Fruit fly (Drosophila melanogaster) whole organism, prepupa: ENCODE data around the gene Idh.

Experiments used
- Blimp-1 ChIP-seq: fragments of 200-800 bp; sonication (Bioruptor generic); optimal IDR thresholded peaks from 3 replicates; lab custom pipeline; 2017; ENCODE audit warnings: missing biosample characterization, missing genetic modification characterization, mild to moderate bottlenecking, moderate library complexity, missing genetic modification reagents
- CG10631 ChIP-seq: fragments of 200-800 bp; sonication (Bioruptor generic); optimal IDR thresholded peaks from 2 replicates; lab custom pipeline; 2016; ENCODE audit warnings: missing biosample characterization, missing genetic modification characterization
- CG10669 ChIP-seq: fragments of 200-800 bp; sonication (Bioruptor generic); optimal IDR thresholded peaks from 3 replicates; lab custom pipeline; 2018; ENCODE audit warnings: missing biosample characterization, mild to moderate bottlenecking, missing genetic modification characterization, moderate library complexity
- CG11762 ChIP-seq: fragments of 200-800 bp; sonication (Bioruptor generic); optimal IDR thresholded peaks from 3 replicates; lab custom pipeline; 2016; ENCODE audit warnings: missing biosample characterization, missing genetic modification characterization; ENCODE audit not compliant: insufficient read depth
- CG1621 ChIP-seq: fragments of 200-800 bp; sonication (Bioruptor generic); optimal IDR thresholded peaks from 3 replicates; lab custom pipeline; 2018; ENCODE audit warnings: missing biosample characterization, mild to moderate bottlenecking, missing genetic modification characterization
- CG16779 ChIP-seq: fragments of 200-800 bp; sonication (Bioruptor generic); optimal IDR thresholded peaks from 3 replicates; lab custom pipeline; 2017; ENCODE audit warnings: missing biosample characterization, mild to moderate bottlenecking, missing genetic modification characterization
- CG34406 ChIP-seq: fragments of 200-800 bp; sonication (Bioruptor generic); optimal IDR thresholded peaks from 3 replicates; lab custom pipeline; 2016; ENCODE audit warnings: missing biosample characterization, missing genetic modification characterization
- CG3919 ChIP-seq: fragments of 200-800 bp; sonication (Bioruptor generic); optimal IDR thresholded peaks from 3 replicates; lab custom pipeline; 2016; ENCODE audit warnings: missing biosample characterization, missing genetic modification characterization
- CG4318 ChIP-seq: fragments of 200-800 bp; sonication (Bioruptor generic); optimal IDR thresholded peaks from 3 replicates; lab custom pipeline; 2017; ENCODE audit warnings: missing biosample characterization, mild to moderate bottlenecking, missing genetic modification characterization
- CG6163 ChIP-seq: fragments of 200-800 bp; sonication (Bioruptor generic); IDR thresholded peaks from 3 replicates; pipeline ENCODE4 v1.3.6; 2022; ENCODE audit warnings: missing biosample characterization, missing genetic modification characterization
- CG6792 ChIP-seq: fragments of 200-800 bp; sonication (Bioruptor generic); optimal IDR thresholded peaks from 3 replicates; lab custom pipeline; 2016; ENCODE audit warnings: missing biosample characterization, missing genetic modification characterization
- CG6808 ChIP-seq: fragments of 200-800 bp; sonication (Bioruptor generic); optimal IDR thresholded peaks from 3 replicates; lab custom pipeline; 2017; ENCODE audit warnings: missing biosample characterization, missing genetic modification characterization, mild to moderate bottlenecking, moderate library complexity, missing genetic modification reagents
- CG8119 ChIP-seq: fragments of 200-800 bp; sonication (Bioruptor generic); IDR thresholded peaks from 3 replicates; pipeline ENCODE4 v1.3.6; 2022; ENCODE audit warnings: missing biosample characterization, missing genetic modification characterization
- CG8319 ChIP-seq: fragments of 200-800 bp; sonication (Bioruptor generic); optimal IDR thresholded peaks from 3 replicates; lab custom pipeline; 2016; ENCODE audit warnings: missing biosample characterization, missing genetic modification characterization
- CG8632 ChIP-seq: fragments of 200-800 bp; sonication (Bioruptor generic); optimal IDR thresholded peaks from 3 replicates; lab custom pipeline; 2016; ENCODE audit warnings: missing biosample characterization, missing genetic modification characterization
- Eip78C ChIP-seq: fragments of 200-800 bp; sonication (Bioruptor generic); peaks from one replicate; lab custom pipeline; 2016; ENCODE audit warnings: missing biosample characterization, missing genetic modification characterization
- Eip93F ChIP-seq: fragments of 200-800 bp; sonication (Bioruptor generic); optimal IDR thresholded peaks from 2 replicates; lab custom pipeline; 2016; ENCODE audit warnings: missing biosample characterization, mild to moderate bottlenecking, missing genetic modification characterization
- Ets21C ChIP-seq: fragments of 200-800 bp; sonication (Bioruptor generic); optimal IDR thresholded peaks from 3 replicates; lab custom pipeline; 2016; ENCODE audit warnings: missing biosample characterization, missing genetic modification characterization
- Ets96B ChIP-seq: fragments of 200-800 bp; optimal IDR thresholded peaks from 2 replicates; lab custom pipeline; 2019; ENCODE audit warnings: missing biosample characterization, mild to moderate bottlenecking, missing genetic modification characterization, moderate library complexity
- Hr38 ChIP-seq: sonication (Bioruptor generic); optimal IDR thresholded peaks from 2 replicates; lab custom pipeline; 2016; ENCODE audit warnings: missing biosample characterization, missing genetic modification characterization
- Hr39 ChIP-seq: fragments of 200-800 bp; sonication (Bioruptor generic); optimal IDR thresholded peaks from 2 replicates; lab custom pipeline; 2016; ENCODE audit warnings: missing biosample characterization, missing genetic modification characterization
- Hr4 ChIP-seq: fragments of 200-800 bp; sonication (Bioruptor generic); optimal IDR thresholded peaks from 3 replicates; lab custom pipeline; 2016; ENCODE audit warnings: missing biosample characterization, missing genetic modification characterization
- OdsH ChIP-seq: fragments of 200-800 bp; sonication (Bioruptor generic); optimal IDR thresholded peaks from 3 replicates; lab custom pipeline; 2016; ENCODE audit warnings: missing biosample characterization, missing genetic modification characterization
- Smox ChIP-seq: fragments of 200-800 bp; sonication (Bioruptor generic); optimal IDR thresholded peaks from 3 replicates; lab custom pipeline; 2016; ENCODE audit warnings: missing biosample characterization, missing genetic modification characterization
- Sox102F ChIP-seq: fragments of 200-800 bp; sonication (Bioruptor generic); optimal IDR thresholded peaks from 2 replicates; lab custom pipeline; 2016; ENCODE audit warnings: missing biosample characterization, mild to moderate bottlenecking, missing genetic modification characterization
- Sox15 ChIP-seq: fragments of 200-800 bp; sonication (Bioruptor generic); optimal IDR thresholded peaks from 3 replicates; lab custom pipeline; 2016; ENCODE audit warnings: missing biosample characterization, missing genetic modification characterization
- achi ChIP-seq: fragments of 200-800 bp; sonication (Bioruptor generic); optimal IDR thresholded peaks from 3 replicates; lab custom pipeline; 2016; ENCODE audit warnings: missing biosample characterization, missing genetic modification characterization
- acj6 ChIP-seq: fragments of 200-800 bp; sonication (Bioruptor generic); optimal IDR thresholded peaks from 3 replicates; lab custom pipeline; 2016; ENCODE audit warnings: missing biosample characterization, missing genetic modification characterization
- eg ChIP-seq: fragments of 200-800 bp; sonication (Bioruptor generic); IDR thresholded peaks from 3 replicates; pipeline ENCODE4 v1.3.6; 2022; ENCODE audit warnings: missing biosample characterization, missing genetic modification characterization
- esn ChIP-seq: fragments of 200-800 bp; sonication (Bioruptor generic); optimal IDR thresholded peaks from 2 replicates; lab custom pipeline; 2016; ENCODE audit warnings: missing biosample characterization, mild to moderate bottlenecking, missing genetic modification characterization, moderate library complexity
- fd59A ChIP-seq: fragments of 200-800 bp; sonication (Bioruptor generic); optimal IDR thresholded peaks from 2 replicates; lab custom pipeline; 2017; ENCODE audit warnings: missing biosample characterization, mild to moderate bottlenecking, missing genetic modification characterization, missing genetic modification reagents
- fd85E ChIP-seq: fragments of 200-800 bp; sonication (Bioruptor generic); optimal IDR thresholded peaks from 3 replicates; lab custom pipeline; 2016; ENCODE audit warnings: missing biosample characterization, missing genetic modification characterization
- fkh ChIP-seq: fragments of 200-800 bp; sonication (Bioruptor generic); optimal IDR thresholded peaks from 3 replicates; lab custom pipeline; 2017; ENCODE audit warnings: missing biosample characterization, mild to moderate bottlenecking, missing genetic modification characterization, moderate library complexity
- lz ChIP-seq: fragments of 200-800 bp; sonication (Bioruptor generic); optimal IDR thresholded peaks from 3 replicates; lab custom pipeline; 2016; ENCODE audit warnings: missing biosample characterization, missing genetic modification characterization
- pdm3 ChIP-seq: fragments of 200-800 bp; sonication (Bioruptor generic); optimal IDR thresholded peaks from 3 replicates; lab custom pipeline; 2016; ENCODE audit warnings: missing biosample characterization, missing genetic modification characterization
- salr ChIP-seq, 2 experiments: fragments of 200-800 bp; sonication (Bioruptor generic); optimal IDR thresholded peaks; 3 replicates each; lab custom pipeline; 2016 to 2018; ENCODE audit warnings: missing biosample characterization in 2 of 2, missing genetic modification characterization in 2 of 2, mild to moderate bottlenecking in 1 of 2
- spab ChIP-seq: fragments of 200-800 bp; sonication (Bioruptor generic); optimal IDR thresholded peaks from 2 replicates; lab custom pipeline; 2017; ENCODE audit warnings: missing biosample characterization, mild to moderate bottlenecking, missing genetic modification characterization, missing genetic modification reagents
- ss ChIP-seq, 2 experiments: fragments of 200-800 bp; sonication (Bioruptor generic); optimal IDR thresholded peaks; 2 replicates in 1 of 2; 3 replicates in 1 of 2; lab custom pipeline; 2017 to 2018; ENCODE audit warnings: mild to moderate bottlenecking in 2 of 2, missing biosample characterization in 2 of 2, missing genetic modification characterization in 2 of 2, moderate library complexity in 1 of 2
- svp ChIP-seq: fragments of 200-800 bp; sonication (Bioruptor generic); peaks from one replicate; lab custom pipeline; 2016; ENCODE audit warnings: missing biosample characterization, missing genetic modification characterization
- topi ChIP-seq: fragments of 200-800 bp; sonication (Bioruptor generic); optimal IDR thresholded peaks from 3 replicates; lab custom pipeline; 2016; ENCODE audit warnings: missing biosample characterization, missing genetic modification characterization
- vri ChIP-seq: fragments of 200-800 bp; sonication (Bioruptor generic); optimal IDR thresholded peaks from 3 replicates; lab custom pipeline; 2016; ENCODE audit warnings: missing biosample characterization, mild to moderate bottlenecking, missing genetic modification characterization

Idh gene

dm6 chr3L:8360063-8360642 is 553 bp downstream of the Idh start (continued):
- TF ChIP-seq CG10669 (peak; percentile 59), ss (GFP tag; optimal IDR thresholded peaks at IDR 0.05; lab: Kevin White, UChicago) (peak; percentile 78 to 89), vri (GFP tag; lab: Kevin White, UChicago) (no peak), Ets21C (GFP tag; lab: Kevin White, UChicago) (no peak), CG6163 (GFP tag; lab: Robert Waterston, UW) (peak; percentile 33; the same call in 2 of the 3 replicates), salr (GFP tag; optimal IDR thresholded peaks at IDR 0.05; lab: Kevin White, UChicago) (peak; percentile 39 to 51), Sox15 (GFP tag; lab: Kevin White, UChicago) (no peak), OdsH (GFP tag; lab: Kevin White, UChicago) (no peak), esn (GFP tag; lab: Kevin White, UChicago) (no peak), Sox102F (GFP tag; lab: Kevin White, UChicago) (no peak), Ets96B (tag; lab: Kevin White, UChicago) (peak; percentile 47), Eip93F (GFP tag; lab: Kevin White, UChicago) (peak; percentile 44), CG3919 (no peak), Blimp-1 (GFP tag; lab: Kevin White, UChicago) (no peak), fd85E (no peak), svp (GFP tag; lab: Kevin White, UChicago) (no peak), CG10631 (GFP tag; lab: Kevin White, UChicago) (no peak), achi (GFP tag; lab: Kevin White, UChicago) (no peak), fd59A (peak; percentile 10), CG6792 (no peak), Smox (GFP tag; lab: Kevin White, UChicago) (no peak), CG4318 (no peak), CG16779 (tag; lab: Kevin White, UChicago) (peak; percentile 6), Hr39 (no peak), Hr4 (GFP tag; lab: Kevin White, UChicago) (no peak), spab (peak; percentile 66), lz (GFP tag; lab: Kevin White, UChicago) (no peak), pdm3 (GFP tag; lab: Kevin White, UChicago) (no peak), Hr38 (no peak), CG34406 (no peak), topi (GFP tag; lab: Kevin White, UChicago) (no peak), CG1621 (tag; lab: Kevin White, UChicago) (peak; percentile 48), acj6 (GFP tag; lab: Kevin White, UChicago) (no peak)
- TF ChIP-seq, all 60 proteins: peak for 21

DNA sequence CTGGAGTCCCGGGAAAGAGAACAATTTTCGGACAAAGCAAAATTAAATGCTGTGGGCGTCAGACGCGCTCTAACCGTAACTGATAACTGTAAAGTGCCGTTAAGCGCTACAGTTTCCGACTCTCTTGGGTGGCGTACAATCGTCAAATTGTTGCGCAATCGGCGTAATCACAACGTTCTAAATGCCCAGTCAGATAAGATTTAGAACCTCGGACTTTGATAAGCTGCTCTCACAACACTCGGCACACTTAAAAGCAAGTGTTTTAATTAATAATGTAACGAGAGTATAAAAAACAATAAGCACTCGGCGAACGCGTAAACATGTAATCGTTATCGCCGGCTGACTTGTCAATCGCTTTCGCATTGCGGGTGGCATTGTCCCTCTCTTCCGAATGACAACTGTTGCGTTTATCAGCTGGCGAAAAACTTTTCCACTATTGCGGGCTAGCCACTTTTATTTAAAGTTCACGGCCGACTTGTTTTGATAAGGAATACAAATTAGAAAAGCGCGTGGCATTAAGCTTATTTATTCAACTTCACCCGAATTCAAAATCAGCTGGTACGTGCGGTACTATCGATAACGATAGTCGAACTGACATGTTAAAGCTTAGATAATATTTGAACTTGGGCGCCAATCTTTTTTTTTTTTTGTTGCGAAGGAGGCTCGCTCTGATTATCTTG is 1.8 kb downstream of the Idh start:
- TF ChIP-seq pdm3 (GFP tag; lab: Kevin White, UChicago) (no peak), CG11762 (GFP tag; lab: Kevin White, UChicago) (no peak), CG8319 (GFP tag; lab: Kevin White, UChicago) (no peak), eg (GFP tag; lab: Robert Waterston, UW) (no peak), Sox102F (GFP tag; lab: Kevin White, UChicago) (no peak), Eip78C (GFP tag; lab: Kevin White, UChicago) (peak; percentile 36), CG8119 (no peak), salr (GFP tag; optimal IDR thresholded peaks at IDR 0.05; lab: Kevin White, UChicago) (no peak), CG3919 (no peak), CG10631 (GFP tag; lab: Kevin White, UChicago) (no peak), CG8632 (GFP tag; lab: Kevin White, UChicago) (no peak), achi (GFP tag; lab: Kevin White, UChicago) (peak; percentile 84), vri (GFP tag; lab: Kevin White, UChicago) (peak; percentile 87), Smox (GFP tag; lab: Kevin White, UChicago) (no peak), CG6808 (no peak), CG6163 (GFP tag; lab: Robert Waterston, UW) (no peak), fkh (peak; percentile 62), esn (GFP tag; lab: Kevin White, UChicago) (no peak)
